Worm (Caenorhabditis elegans): ENCODE measurements around the gene vglu-3.

ce11 chrIII:10254583-10254982, 45.6 kb upstream of the vglu-3 start, which contains the start of gene R01H10.4:
- TF ChIP-seq him-1 (tag; optimal IDR thresholded peaks at IDR 0.05) (no peak), dao-5 (tag; optimal IDR thresholded peaks at IDR 0.05) (no peak)
